Worm (Caenorhabditis elegans) whole organism, L3 larva: Measurements from ENCODE around the gene B0457.2.
A peak's percentile ranks its signal among the peaks of the same experiment; 100 is the strongest.

Experiments used
- R02D3.7 ChIP-seq: fragments of 150-350 bp; optimal IDR thresholded peaks from 2 replicates; lab custom pipeline; 2014; ENCODE audit warnings: missing biosample characterization, missing genetic modification characterization
- ZK546.5 ChIP-seq: sonication (generic microtip); optimal IDR thresholded peaks from 2 replicates; lab custom pipeline; 2017; ENCODE audit warnings: missing biosample characterization, missing genetic modification characterization
- aly-2 ChIP-seq: fragments of 150-350 bp; optimal IDR thresholded peaks from 2 replicates; lab custom pipeline; 2014; ENCODE audit warnings: missing biosample characterization, missing genetic modification characterization
- ama-1 ChIP-seq: fragments of 150-350 bp; optimal IDR thresholded peaks from 2 replicates; lab custom pipeline; 2018
- ceh-16 ChIP-seq: sonication (generic microtip); optimal IDR thresholded peaks from 2 replicates; lab custom pipeline; 2017; ENCODE audit warnings: missing biosample characterization, missing genetic modification characterization
- ceh-28 ChIP-seq: fragments of 150-350 bp; optimal IDR thresholded peaks from 2 replicates; lab custom pipeline; 2014; ENCODE audit warnings: missing biosample characterization, missing genetic modification reagents, missing genetic modification characterization
- ceh-82 ChIP-seq: fragments of 150-350 bp; optimal IDR thresholded peaks from 2 replicates; lab custom pipeline; 2014; ENCODE audit warnings: missing biosample characterization, missing genetic modification characterization
- ceh-9 ChIP-seq: sonication (generic microtip); optimal IDR thresholded peaks from 2 replicates; lab custom pipeline; 2018; ENCODE audit warnings: missing biosample characterization, missing genetic modification characterization
- egl-27 ChIP-seq: sonication (generic microtip); optimal IDR thresholded peaks from 4 replicates; lab custom pipeline; 2017; ENCODE audit warnings: missing biosample characterization, missing genetic modification reagents, missing genetic modification characterization
- egl-5 ChIP-seq: fragments of 150-350 bp; optimal IDR thresholded peaks from 2 replicates; lab custom pipeline; 2017; ENCODE audit warnings: missing biosample characterization, missing genetic modification reagents, missing genetic modification characterization, inconsistent platforms
- elt-1 ChIP-seq: fragments of 150-350 bp; optimal IDR thresholded peaks from 2 replicates; lab custom pipeline; 2014; ENCODE audit warnings: missing biosample characterization, missing genetic modification characterization
- eor-1 ChIP-seq, 2 experiments: fragments of 150-350 bp; optimal IDR thresholded peaks; 2 replicates each; lab custom pipeline; 2014 to 2018; ENCODE audit warnings: missing biosample characterization in 2 of 2, missing genetic modification characterization in 2 of 2
- fkh-10 ChIP-seq: sonication (generic microtip); optimal IDR thresholded peaks from 2 replicates; lab custom pipeline; 2017; ENCODE audit warnings: missing biosample characterization, missing genetic modification reagents, missing genetic modification characterization
- fos-1 ChIP-seq: fragments of 150-350 bp; optimal IDR thresholded peaks from 2 replicates; lab custom pipeline; 2014; ENCODE audit warnings: missing biosample characterization, missing genetic modification characterization
- hmg-11 ChIP-seq: sonication (generic microtip); optimal IDR thresholded peaks from 2 replicates; lab custom pipeline; 2016; ENCODE audit warnings: missing genetic modification characterization, missing compliant biosample characterization
- jun-1 ChIP-seq: fragments of 150-350 bp; optimal IDR thresholded peaks from 2 replicates; lab custom pipeline; 2014; ENCODE audit warnings: missing biosample characterization, missing genetic modification reagents, missing genetic modification characterization
- lin-15B ChIP-seq: fragments of 150-350 bp; optimal IDR thresholded peaks from 2 replicates; lab custom pipeline; 2014; ENCODE audit warnings: missing biosample characterization, missing genetic modification characterization
- lin-39 ChIP-seq: fragments of 150-350 bp; optimal IDR thresholded peaks from 2 replicates; lab custom pipeline; 2018; ENCODE audit warnings: missing biosample characterization, missing genetic modification reagents, missing genetic modification characterization
- lsy-12 ChIP-seq: sonication (generic microtip); optimal IDR thresholded peaks from 2 replicates; lab custom pipeline; 2016; ENCODE audit warnings: mild to moderate bottlenecking, missing genetic modification characterization, missing compliant biosample characterization
- mdl-1 ChIP-seq: fragments of 150-350 bp; optimal IDR thresholded peaks from 2 replicates; lab custom pipeline; 2014; ENCODE audit warnings: missing biosample characterization, missing genetic modification characterization
- mml-1 ChIP-seq: fragments of 150-350 bp; sonication (generic microtip); optimal IDR thresholded peaks from 3 replicates; lab custom pipeline; 2014; ENCODE audit warnings: missing biosample characterization, missing genetic modification characterization
- nfya-1 ChIP-seq: sonication (generic microtip); optimal IDR thresholded peaks from 2 replicates; lab custom pipeline; 2017; ENCODE audit warnings: missing genetic modification characterization, mild to moderate bottlenecking, missing compliant biosample characterization, antibody characterized with exemption, moderate library complexity; ENCODE audit not compliant: insufficient read depth
- nhr-11 ChIP-seq: fragments of 150-350 bp; optimal IDR thresholded peaks from 2 replicates; lab custom pipeline; 2014; ENCODE audit warnings: missing biosample characterization, missing genetic modification characterization
- nhr-12 ChIP-seq: fragments of 150-350 bp; optimal IDR thresholded peaks from 2 replicates; lab custom pipeline; 2014; ENCODE audit warnings: missing biosample characterization, missing genetic modification characterization
- nhr-23 ChIP-seq: fragments of 150-350 bp; optimal IDR thresholded peaks from 2 replicates; lab custom pipeline; 2014; ENCODE audit warnings: missing biosample characterization, missing genetic modification reagents, missing genetic modification characterization
- nhr-237 ChIP-seq: fragments of 150-350 bp; optimal IDR thresholded peaks from 2 replicates; lab custom pipeline; 2014; ENCODE audit warnings: missing biosample characterization, missing genetic modification characterization
- nhr-25 ChIP-seq: sonication (generic microtip); optimal IDR thresholded peaks from 2 replicates; lab custom pipeline; 2017; ENCODE audit warnings: missing biosample characterization, missing genetic modification characterization
- nhr-43 ChIP-seq: sonication (generic microtip); optimal IDR thresholded peaks from 2 replicates; lab custom pipeline; 2016; ENCODE audit warnings: mild to moderate bottlenecking, missing genetic modification characterization, missing compliant biosample characterization; ENCODE audit not compliant: poor library complexity, severe bottlenecking
- nhr-76 ChIP-seq: fragments of 150-350 bp; sonication (generic microtip); optimal IDR thresholded peaks from 5 replicates; lab custom pipeline; 2014; ENCODE audit warnings: missing biosample characterization, missing genetic modification characterization
- nhr-77 ChIP-seq: fragments of 150-350 bp; optimal IDR thresholded peaks from 2 replicates; lab custom pipeline; 2014; ENCODE audit warnings: missing biosample characterization, missing genetic modification characterization
- pha-4 ChIP-seq: fragments of 150-350 bp; optimal IDR thresholded peaks from 2 replicates; lab custom pipeline; 2014; ENCODE audit warnings: missing biosample characterization, missing genetic modification reagents, missing genetic modification characterization
- pqm-1 ChIP-seq: fragments of 150-350 bp; optimal IDR thresholded peaks from 2 replicates; lab custom pipeline; 2017; ENCODE audit warnings: missing biosample characterization, missing genetic modification characterization, inconsistent platforms
- sea-2 ChIP-seq: fragments of 150-350 bp; sonication (generic microtip); optimal IDR thresholded peaks from 4 replicates; lab custom pipeline; 2014; ENCODE audit warnings: missing biosample characterization, missing genetic modification reagents, missing genetic modification characterization
- tbx-2 ChIP-seq: sonication (generic microtip); optimal IDR thresholded peaks from 2 replicates; lab custom pipeline; 2016; ENCODE audit warnings: mild to moderate bottlenecking, missing genetic modification characterization, missing compliant biosample characterization
- unc-39 ChIP-seq: sonication (generic microtip); optimal IDR thresholded peaks from 4 replicates; lab custom pipeline; 2017; ENCODE audit warnings: missing biosample characterization, missing genetic modification characterization
- zag-1 ChIP-seq: fragments of 150-350 bp; optimal IDR thresholded peaks from 2 replicates; lab custom pipeline; 2014; ENCODE audit warnings: missing biosample characterization, missing genetic modification characterization
- ztf-4 ChIP-seq: fragments of 150-350 bp; optimal IDR thresholded peaks from 2 replicates; lab custom pipeline; 2014; ENCODE audit warnings: missing biosample characterization, missing genetic modification characterization

Gene B0457.2

ce11 chrII:8945167-8945566, 18.8 kb upstream of the B0457.2 start:
- TF ChIP-seq lin-39 (tag; lab: Kevin White, UChicago): no peak
- no peak for TF ChIP-seq ama-1 (lab: Kevin White, UChicago)
- no peak for TF ChIP-seq nhr-76
- TF ChIP-seq fkh-10 (GFP tag; lab: Kevin White, UChicago): peak; percentile 68
- no peak for TF ChIP-seq elt-1 (tag; lab: Kevin White, UChicago)
- no peak for TF ChIP-seq pha-4 (tag; lab: Kevin White, UChicago)
- no peak for TF ChIP-seq jun-1 (tag; lab: Kevin White, UChicago)
- no peak for TF ChIP-seq ceh-82 (tag; lab: Kevin White, UChicago)

DNA sequence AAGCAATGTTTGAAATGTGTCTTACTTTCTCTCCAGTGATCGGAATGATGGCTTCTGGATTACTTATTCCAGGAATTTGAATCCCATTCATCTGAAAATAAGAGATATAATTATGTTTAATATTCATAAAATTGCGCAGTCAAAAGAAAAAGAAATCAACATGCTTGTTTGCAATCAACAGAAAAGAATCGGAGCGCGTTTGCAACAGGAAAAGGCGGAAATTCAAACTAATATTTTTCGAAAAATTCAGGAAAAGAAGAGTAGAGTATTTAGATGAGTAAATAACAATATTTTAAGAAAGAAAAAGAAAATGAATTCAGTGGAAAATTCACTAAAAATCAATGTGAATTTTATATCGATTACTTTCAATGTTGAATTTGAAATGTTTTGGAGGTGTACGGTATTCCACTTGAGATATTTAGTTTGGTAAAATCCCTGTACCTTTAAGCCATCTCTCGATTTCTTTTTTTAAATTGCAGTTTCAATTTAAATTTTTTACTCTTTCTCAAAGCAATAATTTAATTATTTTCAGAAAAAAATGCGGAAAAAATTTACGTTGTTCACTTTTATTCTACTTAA, 14.1 kb upstream of the B0457.2 start, which contains the start of the genes set-17 and T21B10.4:
TSS of gene set-17 (minus strand) at position 127 of the 579 bp plus-strand sequence.
TSS of gene T21B10.4 (plus strand) at position 533 of the 579 bp plus-strand sequence.
- TF ChIP-seq nhr-25 (peak; percentile 7), nfya-1 (tag; lab: Kevin White, UChicago) (peak; percentile 35), pha-4 (tag; lab: Kevin White, UChicago) (peak; percentile 86), unc-39 (tag; lab: Kevin White, UChicago) (no peak), lin-15B (tag; lab: Kevin White, UChicago) (peak; percentile 29), elt-1 (tag; lab: Kevin White, UChicago) (peak; percentile 61), fos-1 (tag; lab: Kevin White, UChicago) (no peak)

- TF ChIP-seq egl-27: no peak
- TF ChIP-seq mml-1: no peak
- TF ChIP-seq pqm-1 (tag; lab: Kevin White, UChicago): no peak
- TF ChIP-seq tbx-2 (tag; lab: Kevin White, UChicago): no peak
- no peak for TF ChIP-seq zag-1 (tag; lab: Kevin White, UChicago)
- no peak for TF ChIP-seq fos-1 (tag; lab: Kevin White, UChicago)
- TF ChIP-seq sea-2 (GFP tag; lab: Kevin White, UChicago): no peak
- TF ChIP-seq nhr-12 (tag; lab: Kevin White, UChicago): no peak
- TF ChIP-seq ceh-9 (tag; lab: Kevin White, UChicago): no peak
- TF ChIP-seq nhr-237: no peak
- no peak for TF ChIP-seq nhr-77 (tag; lab: Kevin White, UChicago)
- TF ChIP-seq fkh-10 (GFP tag; lab: Kevin White, UChicago): no peak
- no peak for TF ChIP-seq elt-1 (tag; lab: Kevin White, UChicago)
Observed at ce11 chrII:8938907-8939622, 12.7 kb upstream of the B0457.2 start.

ce11 chrII:8933693-8934432, 7.5 kb upstream of the B0457.2 start, which contains the start of gene T21B10.3:
Gene T21B10.3, plus strand, starts transcription at chrII:8934382.
- TF ChIP-seq lin-15B (tag; lab: Kevin White, UChicago) (no peak), ztf-4 (tag; lab: Kevin White, UChicago) (no peak), nhr-43 (peak; percentile 15), jun-1 (tag; lab: Kevin White, UChicago) (no peak), nhr-76 (no peak), egl-27 (no peak), fkh-10 (GFP tag; lab: Kevin White, UChicago) (no peak), lsy-12 (no peak), ceh-16 (tag; lab: Kevin White, UChicago) (no peak), nhr-237 (no peak), fos-1 (tag; lab: Kevin White, UChicago) (no peak), R02D3.7 (tag; lab: Kevin White, UChicago) (peak; percentile 33), mdl-1 (tag; lab: Kevin White, UChicago) (no peak), nfya-1 (tag; lab: Kevin White, UChicago) (peak; percentile 4), aly-2 (no peak), mml-1 (no peak), eor-1 (tag; optimal IDR thresholded peaks at IDR 0.05; lab: Kevin White, UChicago) (no peak), nhr-11 (tag; lab: Kevin White, UChicago) (no peak), ZK546.5 (no peak), pqm-1 (tag; lab: Kevin White, UChicago) (no peak), nhr-12 (tag; lab: Kevin White, UChicago) (no peak), hmg-11 (tag; lab: Kevin White, UChicago) (peak; percentile 31), egl-5 (tag; lab: Kevin White, UChicago) (no peak), ama-1 (lab: Kevin White, UChicago) (peak; percentile 96), nhr-23 (tag; lab: Kevin White, UChicago) (no peak), nhr-25 (no peak), ceh-28 (no peak)
